Worm (Caenorhabditis elegans): Measurements from ENCODE around the gene Y116F11B.8.

ce11 chrV:19848014-19848413 is 9.4 kb upstream of the Y116F11B.8 start, which contains the start of gene Y116F11B.7:
- TF ChIP-seq lin-39 (tag; optimal IDR thresholded peaks at IDR 0.05) = no peak
- no peak for TF ChIP-seq ceh-82 (tag; optimal IDR thresholded peaks at IDR 0.05)
